Fruit fly (Drosophila melanogaster): ENCODE measurements around the gene CG5653.

The CG5653 gene

dm6 chr3L:8954648-8955033 is 11.5 kb downstream of the CG5653 start, which contains the start of gene GNBP3 (continued):
- TF ChIP-seq CG9817 (tag; optimal IDR thresholded peaks at IDR 0.05) (peak; percentile 17), Eip74EF (GFP tag; optimal IDR thresholded peaks at IDR 0.05) (no peak), CG7786 (GFP tag; optimal IDR thresholded peaks at IDR 0.05) (no peak), Dll (GFP tag; IDR thresholded peaks at IDR 0.05; ENCODE audit: partially characterized antibody) (no peak), zfh2 (GFP tag; optimal IDR thresholded peaks at IDR 0.05) (peak; percentile 19), odd (GFP tag; optimal IDR thresholded peaks at IDR 0.05) (no peak), dysf (GFP tag; IDR thresholded peaks at IDR 0.05) (peak; percentile 68), CG2116 (GFP tag; optimal IDR thresholded peaks at IDR 0.05) (no peak), CG11723 (GFP tag; optimal IDR thresholded peaks at IDR 0.05) (no peak), chinmo (GFP tag; IDR thresholded peaks at IDR 0.05; ENCODE audit: partially characterized antibody) (no peak), pho (GFP tag; optimal IDR thresholded peaks at IDR 0.05) (no peak), C15 (GFP tag; IDR thresholded peaks at IDR 0.05) (no peak), CG9932 (GFP tag; IDR thresholded peaks at IDR 0.05) (peak; percentile 57), slp2 (GFP tag; optimal IDR thresholded peaks at IDR 0.05) (no peak), sqz (GFP tag; optimal IDR thresholded peaks at IDR 0.05) (peak; percentile 65), CG10543 (GFP tag; optimal IDR thresholded peaks at IDR 0.05) (peak; percentile 56), CG8290 (GFP tag; optimal IDR thresholded peaks at IDR 0.05) (peak; percentile 63), CG8290 (tag; optimal IDR thresholded peaks at IDR 0.05) (no peak), Gsc (GFP tag; IDR thresholded peaks at IDR 0.05) (no peak), CG12236 (GFP tag; optimal IDR thresholded peaks at IDR 0.05) (no peak), run (tag; optimal IDR thresholded peaks at IDR 0.05) (no peak), CG15479 (GFP tag; optimal IDR thresholded peaks at IDR 0.05) (no peak), CG10321 (GFP tag; IDR thresholded peaks at IDR 0.05) (no peak), HmgD (GFP tag; optimal IDR thresholded peaks at IDR 0.05) (no peak), fu2 (GFP tag; optimal IDR thresholded peaks at IDR 0.05) (no peak), B-H2 (GFP tag; optimal IDR thresholded peaks at IDR 0.05) (peak; percentile 29), gsb-n (tag; optimal IDR thresholded peaks at IDR 0.05) (peak; percentile 35), Aef1 (GFP tag; IDR thresholded peaks at IDR 0.05) (no peak), lola (GFP tag; optimal IDR thresholded peaks at IDR 0.05) (peak in 1 of 3 experiments; percentile 54), CG7372 (GFP tag; IDR thresholded peaks at IDR 0.05) (0 out of 2 replicates have a peak, but pooled peaks have one; percentile 37), E2f2 (GFP tag; IDR thresholded peaks at IDR 0.05) (0 out of 2 replicates have a peak, but pooled peaks have one; percentile 8), lab (GFP tag; optimal IDR thresholded peaks at IDR 0.05) (peak; percentile 65), Doc2 (GFP tag; IDR thresholded peaks at IDR 0.05) (no peak), inv (GFP tag; IDR thresholded peaks at IDR 0.05; ENCODE audit: partially characterized antibody) (no peak), onecut (GFP tag; IDR thresholded peaks at IDR 0.05) (peak; percentile 78), ssp (GFP tag; IDR thresholded peaks at IDR 0.05) (no peak), Sox102F (GFP tag; optimal IDR thresholded peaks at IDR 0.05) (peak; percentile 25), E2f1 (GFP tag; IDR thresholded peaks at IDR 0.05) (no peak), Meics (GFP tag; optimal IDR thresholded peaks at IDR 0.05) (peak; percentile 83), CG9609 (GFP tag; optimal IDR thresholded peaks at IDR 0.05) (no peak), CG8359 (GFP tag; optimal IDR thresholded peaks at IDR 0.05; ENCODE audit: borderline replicate concordance) (no peak), CG4730 (GFP tag; IDR thresholded peaks at IDR 0.05) (no peak), CG13123 (GFP tag; optimal IDR thresholded peaks at IDR 0.05) (no peak), CG31365 (tag; optimal IDR thresholded peaks at IDR 0.05) (peak; percentile 19), CG34422 (GFP tag; IDR thresholded peaks at IDR 0.05) (no peak), BtbVII (GFP tag; optimal IDR thresholded peaks at IDR 0.05) (peak; percentile 86), zfh1 (GFP tag; IDR thresholded peaks at IDR 0.05) (peak; percentile 60; the same call in 2 of the 3 replicates), bab2 (GFP tag; optimal IDR thresholded peaks at IDR 0.05) (peak; percentile 59), Ptx1 (GFP tag; IDR thresholded peaks at IDR 0.05) (peak; percentile 48), Doc3 (GFP tag; IDR thresholded peaks at IDR 0.05; ENCODE audit: partially characterized antibody) (no peak), oc (tag; optimal IDR thresholded peaks at IDR 0.05) (no peak)
